Worm (Caenorhabditis elegans) whole organism, L3 larva: ENCODE results near the gene F10G2.4.

ENCODE experiments used
- elt-3 ChIP-seq, 3 experiments: fragments of 150-350 bp in 1 of 3; sonication (generic microtip) in 2 of 3; optimal IDR thresholded peaks; 2 replicates in 2 of 3; 4 replicates in 1 of 3; lab custom pipeline; 2014 to 2017; ENCODE audit warnings: missing biosample characterization in 3 of 3, missing genetic modification characterization in 3 of 3
- nhr-12 ChIP-seq: fragments of 150-350 bp; optimal IDR thresholded peaks from 2 replicates; lab custom pipeline; 2014; ENCODE audit warnings: missing biosample characterization, missing genetic modification characterization
- unc-62 ChIP-seq: fragments of 150-350 bp; sonication (generic microtip); optimal IDR thresholded peaks from 4 replicates; lab custom pipeline; 2014; ENCODE audit warnings: missing biosample characterization, missing genetic modification reagents, missing genetic modification characterization

ce11 chrV:7343522-7343921 lies 16.5 kb downstream of the F10G2.4 start, which contains the start of gene srh-244:
- TF ChIP-seq nhr-12 (tag; lab: Kevin White, UChicago): no peak
- no peak for TF ChIP-seq unc-62 (GFP tag; lab: Kevin White, UChicago)
- TF ChIP-seq elt-3 (tag; optimal IDR thresholded peaks at IDR 0.05; lab: Kevin White, UChicago): no peak
